Fruit fly (Drosophila melanogaster) whole organism, embryonic: ENCODE results near the gene cmet.

Experiments used
- CG10462 ChIP-seq: fragments of 200-800 bp; sonication (Bioruptor generic); optimal IDR thresholded peaks from 2 replicates; lab custom pipeline; 2016; ENCODE audit warnings: missing biosample characterization, missing genetic modification characterization
- CG12071 ChIP-seq: fragments of 200-800 bp; sonication (Bioruptor generic); optimal IDR thresholded peaks from 3 replicates; lab custom pipeline; 2018; ENCODE audit warnings: missing biosample characterization, mild to moderate bottlenecking, missing genetic modification characterization
- CG17568 ChIP-seq: fragments of 200-800 bp; sonication (Bioruptor generic); optimal IDR thresholded peaks from 2 replicates; lab custom pipeline; 2018; ENCODE audit warnings: missing biosample characterization, mild to moderate bottlenecking, missing genetic modification characterization, moderate library complexity
- CG18599 ChIP-seq: fragments of 200-800 bp; sonication (Bioruptor generic); optimal IDR thresholded peaks from 3 replicates; lab custom pipeline; 2017; ENCODE audit warnings: missing biosample characterization, missing genetic modification characterization, mild to moderate bottlenecking, moderate library complexity, missing genetic modification reagents
- CG2199 ChIP-seq: fragments of 200-800 bp; sonication (Bioruptor generic); IDR thresholded peaks from 3 replicates; pipeline ENCODE4 v1.3.6; 2022; ENCODE audit warnings: missing biosample characterization, missing genetic modification characterization
- CG30431 ChIP-seq: fragments of 200-800 bp; sonication (Bioruptor generic); optimal IDR thresholded peaks from 2 replicates; lab custom pipeline; 2017; ENCODE audit warnings: missing biosample characterization, missing genetic modification characterization
- CG3281 ChIP-seq: fragments of 200-800 bp; sonication (Bioruptor generic); optimal IDR thresholded peaks from 3 replicates; lab custom pipeline; 2017; ENCODE audit warnings: missing biosample characterization, mild to moderate bottlenecking, missing genetic modification characterization
- CG3838 ChIP-seq: fragments of 200-800 bp; sonication (Bioruptor generic); optimal IDR thresholded peaks from 3 replicates; lab custom pipeline; 2016; ENCODE audit warnings: missing biosample characterization, missing genetic modification characterization
- CG3847 ChIP-seq: fragments of 200-800 bp; sonication (Bioruptor generic); IDR thresholded peaks from 2 replicates; pipeline ENCODE4 v1.3.6; 2022; ENCODE audit warnings: missing biosample characterization, missing genetic modification characterization
- CG7556 ChIP-seq: fragments of 200-800 bp; sonication (Bioruptor generic); optimal IDR thresholded peaks from 2 replicates; lab custom pipeline; 2017; ENCODE audit warnings: missing biosample characterization, mild to moderate bottlenecking, missing genetic modification characterization
- CG7839 ChIP-seq: fragments of 200-800 bp; sonication (Bioruptor generic); optimal IDR thresholded peaks from 3 replicates; lab custom pipeline; 2018; ENCODE audit warnings: missing biosample characterization, mild to moderate bottlenecking, missing genetic modification characterization, moderate library complexity
- CG8388 ChIP-seq: fragments of 200-800 bp; sonication (Bioruptor generic); optimal IDR thresholded peaks from 2 replicates; lab custom pipeline; 2019; ENCODE audit warnings: missing biosample characterization, mild to moderate bottlenecking, missing genetic modification characterization, moderate library complexity
- CG9215 ChIP-seq: fragments of 200-800 bp; sonication (Bioruptor generic); IDR thresholded peaks from 2 replicates; pipeline ENCODE4 v1.3.6; 2022; ENCODE audit warnings: missing biosample characterization, missing genetic modification characterization
- CoRest ChIP-seq: fragments of 200-800 bp; sonication (Bioruptor generic); optimal IDR thresholded peaks from 3 replicates; lab custom pipeline; 2018; ENCODE audit warnings: missing biosample characterization, mild to moderate bottlenecking, missing genetic modification characterization, moderate library complexity
- CrebB ChIP-seq: fragments of 200-800 bp; sonication (Bioruptor generic); optimal IDR thresholded peaks from 3 replicates; lab custom pipeline; 2018; ENCODE audit warnings: missing biosample characterization, mild to moderate bottlenecking, missing genetic modification characterization
- Dad ChIP-seq: fragments of 200-800 bp; sonication (Bioruptor generic); optimal IDR thresholded peaks from 3 replicates; lab custom pipeline; 2016; ENCODE audit warnings: missing biosample characterization, missing genetic modification characterization
- Dbx ChIP-seq: fragments of 200-800 bp; sonication (Bioruptor generic); IDR thresholded peaks from 3 replicates; pipeline ENCODE4 v1.3.6; 2022; ENCODE audit warnings: missing biosample characterization, missing genetic modification characterization
- Deaf1 ChIP-seq: fragments of 200-800 bp; optimal IDR thresholded peaks from 3 replicates; lab custom pipeline; 2019; ENCODE audit warnings: missing biosample characterization, mild to moderate bottlenecking, missing genetic modification characterization, moderate library complexity
- Dll ChIP-seq: fragments of 200-800 bp; sonication (Bioruptor generic); IDR thresholded peaks from 4 replicates; pipeline ENCODE4 v1.3.6; 2022; ENCODE audit warnings: missing biosample characterization, missing genetic modification characterization; ENCODE audit not compliant: partially characterized antibody
- Ets97D ChIP-seq: fragments of 200-800 bp; sonication (Bioruptor generic); optimal IDR thresholded peaks from 3 replicates; lab custom pipeline; 2016; ENCODE audit warnings: missing biosample characterization, missing genetic modification characterization
- Fer2 ChIP-seq: fragments of 200-800 bp; sonication (Bioruptor generic); optimal IDR thresholded peaks from 2 replicates; lab custom pipeline; 2018; ENCODE audit warnings: missing biosample characterization, mild to moderate bottlenecking, missing genetic modification characterization, moderate library complexity
- H15 ChIP-seq: fragments of 200-800 bp; sonication (Bioruptor generic); IDR thresholded peaks from 3 replicates; pipeline ENCODE4 v1.3.6; 2022; ENCODE audit warnings: missing biosample characterization, missing genetic modification characterization
- HLH3B ChIP-seq: fragments of 200-800 bp; sonication (Bioruptor generic); IDR thresholded peaks from 2 replicates; pipeline ENCODE4 v1.3.6; 2022; ENCODE audit warnings: missing biosample characterization, missing genetic modification characterization
- HLH54F ChIP-seq: fragments of 200-800 bp; sonication (Bioruptor generic); optimal IDR thresholded peaks from 3 replicates; lab custom pipeline; 2016; ENCODE audit warnings: missing biosample characterization, missing genetic modification characterization
- Hand ChIP-seq: fragments of 200-800 bp; sonication (Bioruptor generic); optimal IDR thresholded peaks from 2 replicates; lab custom pipeline; 2017; ENCODE audit warnings: mild to moderate bottlenecking, missing biosample characterization, missing genetic modification reagents, missing genetic modification characterization
- Kr ChIP-seq: fragments of 200-800 bp; sonication (Bioruptor generic); optimal IDR thresholded peaks from 2 replicates; lab custom pipeline; 2017; ENCODE audit warnings: missing biosample characterization, mild to moderate bottlenecking, missing genetic modification characterization
- Stat92E ChIP-seq, 3 experiments: fragments of >200 bp in 2 of 3; fragments of 200-800 bp in 1 of 3; sonication (Bioruptor generic) in 1 of 3; optimal IDR thresholded peaks; 2 replicates each; lab custom pipeline; 2017 to 2019; ENCODE audit warnings: missing biosample characterization in 3 of 3, missing genetic modification characterization in 3 of 3, mild to moderate bottlenecking in 1 of 3, moderate library complexity in 1 of 3
- Usf ChIP-seq: fragments of 200-800 bp; sonication (Bioruptor generic); optimal IDR thresholded peaks from 2 replicates; lab custom pipeline; 2017; ENCODE audit warnings: missing genotype, missing biosample characterization, missing genetic modification characterization
- Xrp1 ChIP-seq: fragments of 200-800 bp; sonication (Bioruptor generic); IDR thresholded peaks from 2 replicates; pipeline ENCODE4 v1.3.6; 2022; ENCODE audit warnings: missing biosample characterization, missing genetic modification characterization
- ab ChIP-seq: fragments of 200-800 bp; sonication (Bioruptor generic); optimal IDR thresholded peaks from 2 replicates; lab custom pipeline; 2016; ENCODE audit warnings: missing biosample characterization, missing genetic modification characterization
- abd-A ChIP-seq: fragments of 200-800 bp; sonication (Bioruptor generic); optimal IDR thresholded peaks from 3 replicates; lab custom pipeline; 2019; ENCODE audit warnings: missing biosample characterization, mild to moderate bottlenecking, missing genetic modification characterization, moderate library complexity
- az2 ChIP-seq: fragments of 200-800 bp; sonication (Bioruptor generic); optimal IDR thresholded peaks from 3 replicates; lab custom pipeline; 2016; ENCODE audit warnings: missing biosample characterization, missing genetic modification characterization
- bsh ChIP-seq, 2 experiments: fragments of 200-800 bp; sonication (Bioruptor generic); optimal IDR thresholded peaks; 2 replicates each; lab custom pipeline; 2017 to 2018; ENCODE audit warnings: mild to moderate bottlenecking in 2 of 2, missing biosample characterization in 2 of 2, missing genetic modification characterization in 2 of 2, moderate library complexity in 1 of 2
- btn ChIP-seq: fragments of 200-800 bp; sonication (Bioruptor generic); optimal IDR thresholded peaks from 2 replicates; lab custom pipeline; 2016; ENCODE audit warnings: missing biosample characterization, missing genetic modification characterization
- cad ChIP-seq: fragments of >200 bp; optimal IDR thresholded peaks from 2 replicates; lab custom pipeline; 2017; ENCODE audit warnings: missing biosample characterization, missing genetic modification characterization
- dati ChIP-seq: fragments of 200-800 bp; sonication (Bioruptor generic); IDR thresholded peaks from 2 replicates; pipeline ENCODE4 v1.3.6; 2022; ENCODE audit warnings: missing biosample characterization, missing genetic modification characterization
- dysf ChIP-seq: fragments of 200-800 bp; sonication (Bioruptor generic); IDR thresholded peaks from 3 replicates; pipeline ENCODE4 v1.3.6; 2022; ENCODE audit warnings: missing biosample characterization, missing genetic modification characterization
- fru ChIP-seq: fragments of >200 bp; optimal IDR thresholded peaks from 2 replicates; lab custom pipeline; 2017
- gce ChIP-seq: fragments of 200-800 bp; sonication (Bioruptor generic); IDR thresholded peaks from 3 replicates; pipeline ENCODE4 v1.3.6; 2022; ENCODE audit warnings: missing biosample characterization, missing genetic modification characterization
- gem ChIP-seq: fragments of 200-800 bp; sonication (Bioruptor generic); optimal IDR thresholded peaks from 2 replicates; lab custom pipeline; 2019; ENCODE audit warnings: missing biosample characterization, mild to moderate bottlenecking, missing genetic modification characterization, moderate library complexity
- gt ChIP-seq: fragments of 200-800 bp; sonication (Bioruptor generic); IDR thresholded peaks from 2 replicates; pipeline ENCODE4 v1.3.6; 2022; ENCODE audit warnings: missing biosample characterization, missing genetic modification characterization
- nau ChIP-seq: fragments of 200-800 bp; sonication (Bioruptor generic); optimal IDR thresholded peaks from 3 replicates; lab custom pipeline; 2017; ENCODE audit warnings: missing biosample characterization, mild to moderate bottlenecking, missing genetic modification characterization, missing genetic modification reagents
- pzg ChIP-seq: fragments of 200-800 bp; sonication (Bioruptor generic); optimal IDR thresholded peaks from 3 replicates; lab custom pipeline; 2018; ENCODE audit warnings: missing biosample characterization, mild to moderate bottlenecking, missing genetic modification characterization, moderate library complexity
- salm ChIP-seq: fragments of 200-800 bp; sonication (Bioruptor generic); optimal IDR thresholded peaks from 2 replicates; lab custom pipeline; 2018; ENCODE audit warnings: missing biosample characterization, mild to moderate bottlenecking, missing genetic modification characterization
- scrt ChIP-seq: fragments of 200-800 bp; sonication (Bioruptor generic); optimal IDR thresholded peaks from 2 replicates; lab custom pipeline; 2018; ENCODE audit warnings: missing biosample characterization, mild to moderate bottlenecking, missing genetic modification characterization, moderate library complexity
- tio ChIP-seq: fragments of 200-800 bp; sonication (Bioruptor generic); optimal IDR thresholded peaks from 2 replicates; lab custom pipeline; 2017; ENCODE audit warnings: missing biosample characterization, missing genetic modification characterization, inconsistent platforms
- trem ChIP-seq: fragments of 200-800 bp; optimal IDR thresholded peaks from 3 replicates; lab custom pipeline; 2019; ENCODE audit warnings: missing biosample characterization, mild to moderate bottlenecking, missing genetic modification characterization, moderate library complexity
- tup ChIP-seq: fragments of 200-800 bp; sonication (Bioruptor generic); optimal IDR thresholded peaks from 2 replicates; lab custom pipeline; 2016; ENCODE audit warnings: missing biosample characterization, mild to moderate bottlenecking, missing genetic modification characterization, moderate library complexity
- unc-4 ChIP-seq: fragments of 200-800 bp; sonication (Bioruptor generic); IDR thresholded peaks from 2 replicates; pipeline ENCODE4 v1.3.6; 2022; ENCODE audit warnings: missing biosample characterization, missing genetic modification characterization; ENCODE audit not compliant: partially characterized antibody
- wdn ChIP-seq: fragments of 200-800 bp; sonication (Bioruptor generic); IDR thresholded peaks from 2 replicates; pipeline ENCODE4 v1.3.6; 2022; ENCODE audit warnings: missing biosample characterization, missing genetic modification characterization
- z ChIP-seq: fragments of 200-800 bp; sonication (Bioruptor generic); IDR thresholded peaks from 3 replicates; pipeline ENCODE4 v1.3.6; 2022; ENCODE audit warnings: missing biosample characterization, missing genetic modification characterization

Gene cmet

DNA sequence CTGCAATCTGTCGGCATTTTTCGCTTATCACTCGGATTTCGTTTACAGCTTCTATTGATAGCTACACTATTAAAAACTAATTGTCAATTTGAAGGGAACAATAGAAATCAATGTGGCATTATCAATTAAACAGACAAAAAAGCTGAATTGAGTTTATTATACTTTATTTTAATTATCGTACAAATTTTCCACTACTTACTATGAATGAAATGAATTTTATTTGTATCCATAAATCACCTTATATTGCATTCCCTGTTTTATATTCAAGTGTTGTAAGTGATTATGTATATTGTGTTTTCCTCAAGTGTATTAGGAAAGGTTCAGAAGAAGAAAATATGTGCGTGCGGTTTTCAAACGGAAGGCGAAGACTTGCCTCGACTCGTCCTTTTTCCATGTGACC lies 24.9 kb downstream of the cmet start (continued):
- TF ChIP-seq gem (tag; lab: Kevin White, UChicago) (peak; percentile 58), Fer2 (tag; lab: Kevin White, UChicago) (no peak), pzg (no peak), CoRest (tag; lab: Kevin White, UChicago) (peak; percentile 34), CG3838 (GFP tag; lab: Kevin White, UChicago) (no peak), CG17568 (GFP tag; lab: Kevin White, UChicago) (no peak), CG3847 (GFP tag; lab: Robert Waterston, UW) (no peak), fru (no peak), Stat92E (GFP tag; optimal IDR thresholded peaks at IDR 0.05; lab: Kevin White, UChicago) (no peak), cad (no peak), CG2199 (GFP tag; lab: Robert Waterston, UW) (no peak), scrt (no peak), z (GFP tag; lab: Robert Waterston, UW) (no peak), Kr (GFP tag; lab: Kevin White, UChicago) (no peak), CG8388 (GFP tag; lab: Kevin White, UChicago) (peak; percentile 1), Dll (GFP tag; lab: Robert Waterston, UW) (no peak), H15 (GFP tag; lab: Robert Waterston, UW) (no peak), CG30431 (GFP tag; lab: Kevin White, UChicago) (no peak), CG12071 (GFP tag; lab: Kevin White, UChicago) (no peak), CG7556 (GFP tag; lab: Kevin White, UChicago) (peak; percentile 46), CG7839 (tag; lab: Kevin White, UChicago) (peak; percentile 36), CG10462 (GFP tag; lab: Kevin White, UChicago) (no peak), CG3281 (GFP tag; lab: Kevin White, UChicago) (no peak), HLH3B (GFP tag; lab: Robert Waterston, UW) (no peak), Xrp1 (no peak), abd-A (tag; lab: Kevin White, UChicago) (no peak), btn (no peak), gt (GFP tag; lab: Robert Waterston, UW) (no peak), tup (GFP tag; lab: Kevin White, UChicago) (no peak), gce (GFP tag; lab: Robert Waterston, UW) (no peak), Usf (GFP tag; lab: Kevin White, UChicago) (no peak), dysf (GFP tag; lab: Robert Waterston, UW) (no peak), Hand (GFP tag; lab: Kevin White, UChicago) (no peak), unc-4 (no peak), wdn (GFP tag; lab: Robert Waterston, UW) (no peak), nau (GFP tag; lab: Kevin White, UChicago) (no peak), CG18599 (peak; percentile 29), ab (no peak), Deaf1 (tag; lab: Kevin White, UChicago) (peak; percentile 87), Dad (GFP tag; lab: Kevin White, UChicago) (no peak), HLH54F (GFP tag; lab: Kevin White, UChicago) (no peak), tio (no peak), Ets97D (GFP tag; lab: Kevin White, UChicago) (no peak), dati (GFP tag; lab: Robert Waterston, UW) (no peak), az2 (no peak), salm (tag; lab: Kevin White, UChicago) (no peak), CrebB (tag; lab: Kevin White, UChicago) (no peak), CG9215 (no peak), bsh (GFP tag; optimal IDR thresholded peaks at IDR 0.05; lab: Kevin White, UChicago) (peak in 1 of 2 experiments; percentile 10), trem (no peak), Dbx (no peak)
